Worm (Caenorhabditis elegans) whole organism, mixed stage, embryonic: ENCODE results near the gene C04F6.7.

ENCODE experiments used
- M03D4.4 ChIP-seq: sonication (generic microtip); optimal IDR thresholded peaks from 2 replicates; lab custom pipeline; 2017; ENCODE audit warnings: mild to moderate bottlenecking, missing genetic modification characterization, missing compliant biosample characterization
- bed-3 ChIP-seq: fragments of 200-800 bp; sonication (Bioruptor generic); optimal IDR thresholded peaks from 3 replicates; lab custom pipeline; 2018; ENCODE audit warnings: mild to moderate bottlenecking, missing genetic modification characterization, moderate library complexity, missing compliant biosample characterization
- blmp-1 ChIP-seq: fragments of 150-350 bp; optimal IDR thresholded peaks from 2 replicates; lab custom pipeline; 2014; ENCODE audit warnings: missing biosample characterization, missing genetic modification characterization
- ceh-39 ChIP-seq: fragments of 150-350 bp; optimal IDR thresholded peaks from 2 replicates; lab custom pipeline; 2014; ENCODE audit warnings: missing biosample characterization, missing genetic modification characterization
- ceh-43 ChIP-seq: fragments of 200-800 bp; sonication (Bioruptor generic); optimal IDR thresholded peaks from 2 replicates; lab custom pipeline; 2018; ENCODE audit warnings: mild to moderate bottlenecking, missing genetic modification characterization, moderate library complexity, missing compliant biosample characterization
- ceh-83 ChIP-seq: fragments of 200-800 bp; sonication (Bioruptor generic); optimal IDR thresholded peaks from 2 replicates; lab custom pipeline; 2018; ENCODE audit warnings: mild to moderate bottlenecking, missing genetic modification characterization, missing compliant biosample characterization
- ces-1 ChIP-seq: fragments of 150-350 bp; optimal IDR thresholded peaks from 2 replicates; lab custom pipeline; 2014; ENCODE audit warnings: missing biosample characterization, missing genetic modification reagents, missing genetic modification characterization
- cnd-1 ChIP-seq: fragments of 200-800 bp; sonication (Bioruptor generic); optimal IDR thresholded peaks from 2 replicates; lab custom pipeline; 2018; ENCODE audit warnings: mild to moderate bottlenecking, missing genetic modification characterization, missing compliant biosample characterization
- drap-1 ChIP-seq: fragments of 200-800 bp; sonication (Bioruptor generic); optimal IDR thresholded peaks from 3 replicates; lab custom pipeline; 2018; ENCODE audit warnings: mild to moderate bottlenecking, missing genetic modification characterization, missing compliant biosample characterization
- elt-1 ChIP-seq: sonication (generic microtip); optimal IDR thresholded peaks from 2 replicates; lab custom pipeline; 2017; ENCODE audit warnings: missing genetic modification characterization, mild to moderate bottlenecking, missing compliant biosample characterization, antibody characterized with exemption, moderate library complexity, borderline replicate concordance; ENCODE audit not compliant: insufficient read depth
- elt-3 ChIP-seq: fragments of 150-350 bp; optimal IDR thresholded peaks from 2 replicates; lab custom pipeline; 2014; ENCODE audit warnings: missing biosample characterization, missing genetic modification characterization
- flh-1 ChIP-seq: fragments of 200-800 bp; sonication (Bioruptor generic); optimal IDR thresholded peaks from 2 replicates; lab custom pipeline; 2018; ENCODE audit warnings: mild to moderate bottlenecking, missing genetic modification characterization, moderate library complexity, missing compliant biosample characterization
- ham-2 ChIP-seq: fragments of 200-800 bp; sonication (Bioruptor generic); optimal IDR thresholded peaks from 2 replicates; lab custom pipeline; 2018; ENCODE audit warnings: mild to moderate bottlenecking, missing genetic modification characterization, missing compliant biosample characterization
- hlh-1 ChIP-seq: fragments of 150-350 bp; optimal IDR thresholded peaks from 2 replicates; lab custom pipeline; 2014; ENCODE audit warnings: missing biosample characterization, missing genetic modification reagents, missing genetic modification characterization
- lin-13 ChIP-seq: fragments of 150-350 bp; optimal IDR thresholded peaks from 2 replicates; lab custom pipeline; 2014; ENCODE audit warnings: missing biosample characterization, missing genetic modification characterization
- lin-32 ChIP-seq: fragments of 200-800 bp; sonication (Bioruptor generic); optimal IDR thresholded peaks from 2 replicates; lab custom pipeline; 2018; ENCODE audit warnings: mild to moderate bottlenecking, missing genetic modification characterization, missing compliant biosample characterization
- lsy-2 ChIP-seq: fragments of 150-350 bp; optimal IDR thresholded peaks from 2 replicates; lab custom pipeline; 2014; ENCODE audit warnings: missing biosample characterization, missing genetic modification characterization
- mab-5 ChIP-seq: fragments of 150-350 bp; optimal IDR thresholded peaks from 2 replicates; lab custom pipeline; 2014; ENCODE audit warnings: missing biosample characterization, missing genetic modification characterization
- mep-1 ChIP-seq: fragments of 150-350 bp; optimal IDR thresholded peaks from 2 replicates; lab custom pipeline; 2017; ENCODE audit warnings: missing biosample characterization, missing genetic modification reagents, missing genetic modification characterization, inconsistent platforms
- nhr-12 ChIP-seq: fragments of 150-350 bp; optimal IDR thresholded peaks from 2 replicates; lab custom pipeline; 2014; ENCODE audit warnings: missing biosample characterization, missing genetic modification characterization
- nhr-2 ChIP-seq: fragments of 150-350 bp; optimal IDR thresholded peaks from 2 replicates; lab custom pipeline; 2014; ENCODE audit warnings: missing biosample characterization, missing genetic modification characterization
- nhr-237 ChIP-seq: fragments of 150-350 bp; optimal IDR thresholded peaks from 2 replicates; lab custom pipeline; 2014; ENCODE audit warnings: missing biosample characterization, missing genetic modification characterization
- nhr-28 ChIP-seq: fragments of 150-350 bp; optimal IDR thresholded peaks from 2 replicates; lab custom pipeline; 2014; ENCODE audit warnings: missing biosample characterization, missing genetic modification characterization
- nhr-76 ChIP-seq: sonication (generic microtip); optimal IDR thresholded peaks from 2 replicates; lab custom pipeline; 2017; ENCODE audit warnings: missing biosample characterization, missing genetic modification characterization
- pha-4 ChIP-seq: fragments of 150-350 bp; optimal IDR thresholded peaks from 2 replicates; lab custom pipeline; 2018; ENCODE audit warnings: missing biosample characterization, missing genetic modification reagents, missing genetic modification characterization
- sem-2 ChIP-seq: fragments of 200-800 bp; sonication (Bioruptor generic); optimal IDR thresholded peaks from 2 replicates; lab custom pipeline; 2018; ENCODE audit warnings: mild to moderate bottlenecking, missing genetic modification characterization, missing compliant biosample characterization
- snpc-4 ChIP-seq: fragments of 150-350 bp; optimal IDR thresholded peaks from 2 replicates; lab custom pipeline; 2014; ENCODE audit warnings: missing biosample characterization, missing genetic modification characterization
- sptf-1 ChIP-seq: sonication (generic microtip); optimal IDR thresholded peaks from 2 replicates; lab custom pipeline; 2017; ENCODE audit warnings: mild to moderate bottlenecking, missing genetic modification characterization, moderate library complexity, missing compliant biosample characterization
- tbx-8 ChIP-seq: fragments of 200-800 bp; sonication (Bioruptor generic); optimal IDR thresholded peaks from 2 replicates; lab custom pipeline; 2018; ENCODE audit warnings: mild to moderate bottlenecking, missing genetic modification characterization, moderate library complexity, missing compliant biosample characterization
- unc-120 ChIP-seq: sonication (generic microtip); optimal IDR thresholded peaks from 2 replicates; lab custom pipeline; 2017; ENCODE audit warnings: missing genetic modification characterization, missing compliant biosample characterization; ENCODE audit not compliant: poor library complexity, severe bottlenecking
- unc-39 ChIP-seq: fragments of 150-350 bp; optimal IDR thresholded peaks from 2 replicates; lab custom pipeline; 2014; ENCODE audit warnings: missing biosample characterization, missing genetic modification characterization
- unc-62 ChIP-seq: fragments of 150-350 bp; optimal IDR thresholded peaks from 2 replicates; lab custom pipeline; 2014; ENCODE audit warnings: missing biosample characterization, missing genetic modification reagents, missing genetic modification characterization
- zip-8 ChIP-seq: fragments of 150-350 bp; optimal IDR thresholded peaks from 2 replicates; lab custom pipeline; 2014; ENCODE audit warnings: missing biosample characterization, missing genetic modification characterization
- ztf-11 ChIP-seq: fragments of 150-350 bp; optimal IDR thresholded peaks from 2 replicates; lab custom pipeline; 2014; ENCODE audit warnings: missing biosample characterization, missing genetic modification characterization

Gene C04F6.7

ce11 chrX:3464309-3465038 is 45.5 kb upstream of the C04F6.7 start:
- peak; percentile 53 for TF ChIP-seq unc-62 (GFP tag; lab: Kevin White, UChicago)
- peak; percentile 80 for TF ChIP-seq ces-1 (GFP tag; lab: Kevin White, UChicago)
- no peak for TF ChIP-seq unc-39 (tag; lab: Kevin White, UChicago)
- peak; percentile 10 for TF ChIP-seq nhr-2 (tag; lab: Kevin White, UChicago)
- no peak for TF ChIP-seq lin-13
- TF ChIP-seq ham-2 (GFP tag; lab: Kevin White, UChicago) = peak; percentile 41

ce11 chrX:3463875-3464274 is 44.9 kb upstream of the C04F6.7 start:
- TF ChIP-seq unc-62 (GFP tag; lab: Kevin White, UChicago) (peak; percentile 76), blmp-1 (no peak)
- TF ChIP-seq, all 35 proteins: peak for 1

- peak; percentile 96 for TF ChIP-seq elt-1 (tag; lab: Kevin White, UChicago)
- TF ChIP-seq lsy-2 (tag; lab: Kevin White, UChicago) = no peak
Measured at ce11 chrX:3462086-3462485, 43.1 kb upstream of the C04F6.7 start.

- TF ChIP-seq zip-8 (tag; lab: Kevin White, UChicago) (no peak), sem-2 (GFP tag; lab: Kevin White, UChicago) (no peak), bed-3 (GFP tag; lab: Kevin White, UChicago) (no peak), unc-39 (tag; lab: Kevin White, UChicago) (no peak), hlh-1 (peak; percentile 73), ceh-83 (GFP tag; lab: Kevin White, UChicago) (no peak), drap-1 (GFP tag; lab: Kevin White, UChicago) (no peak), ces-1 (GFP tag; lab: Kevin White, UChicago) (no peak), pha-4 (tag; lab: Kevin White, UChicago) (no peak), elt-3 (no peak), tbx-8 (GFP tag; lab: Kevin White, UChicago) (no peak), sptf-1 (no peak), lin-32 (GFP tag; lab: Kevin White, UChicago) (no peak), blmp-1 (no peak), lsy-2 (tag; lab: Kevin White, UChicago) (no peak), mab-5 (tag; lab: Kevin White, UChicago) (peak; percentile 62), ham-2 (GFP tag; lab: Kevin White, UChicago) (no peak), nhr-237 (tag; lab: Kevin White, UChicago) (no peak), nhr-12 (tag; lab: Kevin White, UChicago) (no peak), nhr-2 (tag; lab: Kevin White, UChicago) (no peak), ztf-11 (no peak), nhr-76 (tag; lab: Kevin White, UChicago) (no peak), flh-1 (GFP tag; lab: Kevin White, UChicago) (no peak), elt-1 (tag; lab: Kevin White, UChicago) (no peak), ceh-43 (peak; percentile 11), M03D4.4 (no peak), unc-62 (GFP tag; lab: Kevin White, UChicago) (peak; percentile 90), lin-13 (no peak), cnd-1 (no peak), unc-120 (tag; lab: Kevin White, UChicago) (peak; percentile 62), nhr-28 (tag; lab: Kevin White, UChicago) (no peak), ceh-39 (no peak), snpc-4 (no peak), mep-1 (tag; lab: Kevin White, UChicago) (no peak)
Measured at ce11 chrX:3455561-3455960, 36.6 kb upstream of the C04F6.7 start.
